Fruit fly (Drosophila melanogaster) whole organism: ENCODE data around the gene Cngl.

Source experiments
- CG8478 ChIP-seq: fragments of >200 bp; optimal IDR thresholded peaks from 2 replicates; lab custom pipeline; 2018; ENCODE audit warnings: inconsistent platforms
- Dll ChIP-seq: fragments of >200 bp; optimal IDR thresholded peaks from 2 replicates; lab custom pipeline; 2017
- pan ChIP-seq: fragments of >200 bp; optimal IDR thresholded peaks from 2 replicates; lab custom pipeline; 2017
- psq ChIP-seq: fragments of >200 bp; optimal IDR thresholded peaks from 2 replicates; lab custom pipeline; 2017
- usp ChIP-seq: fragments of >200 bp; optimal IDR thresholded peaks from 2 replicates; lab custom pipeline; 2017; ENCODE audit warnings: missing biosample characterization, missing genetic modification characterization, mixed read lengths

DNA sequence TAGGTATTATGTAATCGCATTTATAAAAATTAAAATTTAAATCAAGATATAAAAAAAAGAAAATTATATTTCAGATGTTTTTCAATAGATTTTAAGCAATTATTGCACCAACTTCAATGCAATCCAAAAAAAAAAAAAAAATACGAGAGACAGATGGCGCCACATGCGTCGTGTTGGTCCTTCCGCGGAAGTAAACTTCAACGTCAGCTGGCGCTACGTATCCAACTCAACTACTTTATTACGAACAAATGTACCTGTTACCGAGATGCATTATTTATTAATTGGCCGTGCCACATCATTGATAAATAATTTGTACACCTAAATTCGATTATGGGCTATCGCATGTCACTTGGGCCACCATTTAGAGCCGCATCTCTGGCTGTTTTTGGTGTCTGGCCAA lies 87.4 kb downstream of the Cngl start:
- TF ChIP-seq CG8478 (lab: Kevin White, UChicago): no peak
- TF ChIP-seq psq (lab: Kevin White, UChicago): no peak
- TF ChIP-seq pan (lab: Kevin White, UChicago): no peak
- TF ChIP-seq Dll (lab: Kevin White, UChicago): no peak
- TF ChIP-seq usp (GFP tag; lab: Kevin White, UChicago): no peak
